Fruit fly (Drosophila melanogaster): Measurements from ENCODE around the gene CG45487.

- TF ChIP-seq Blimp-1 (GFP tag; optimal IDR thresholded peaks at IDR 0.05) (no peak), CG16779 (tag; optimal IDR thresholded peaks at IDR 0.05) (no peak), Eip75B (GFP tag; optimal IDR thresholded peaks at IDR 0.05) (no peak), salr (GFP tag; optimal IDR thresholded peaks at IDR 0.05) (no peak), eg (GFP tag; IDR thresholded peaks at IDR 0.05) (no peak), CG34406 (GFP tag; optimal IDR thresholded peaks at IDR 0.05) (no peak), Met (GFP tag; optimal IDR thresholded peaks at IDR 0.05) (no peak), CG11762 (GFP tag; optimal IDR thresholded peaks at IDR 0.05; ENCODE audit: insufficient read depth) (no peak), Sox102F (GFP tag; optimal IDR thresholded peaks at IDR 0.05) (no peak), dac (GFP tag; optimal IDR thresholded peaks at IDR 0.05) (no peak), Hr4 (GFP tag; optimal IDR thresholded peaks at IDR 0.05) (peak; percentile 3), Gug (GFP tag; IDR thresholded peaks at IDR 0.05) (no peak)
Observed at dm6 chrX:19886515-19886914, 28.6 kb downstream of the CG45487 start.

All from whole organism, prepupa.